Worm (Caenorhabditis elegans) whole organism, dauer: ENCODE measurements around the gene tbx-40.
"Not testable (repeated sequence)": the region's sequence is repeated elsewhere in the genome, so short reads cannot be mapped to it uniquely, and the experiment has no call there.

Experiments used
- unc-62 ChIP-seq: sonication (generic microtip); optimal IDR thresholded peaks from 2 replicates; lab custom pipeline; 2017; ENCODE audit warnings: missing biosample characterization, missing genetic modification reagents, missing genetic modification characterization

tbx-40 gene

DNA sequence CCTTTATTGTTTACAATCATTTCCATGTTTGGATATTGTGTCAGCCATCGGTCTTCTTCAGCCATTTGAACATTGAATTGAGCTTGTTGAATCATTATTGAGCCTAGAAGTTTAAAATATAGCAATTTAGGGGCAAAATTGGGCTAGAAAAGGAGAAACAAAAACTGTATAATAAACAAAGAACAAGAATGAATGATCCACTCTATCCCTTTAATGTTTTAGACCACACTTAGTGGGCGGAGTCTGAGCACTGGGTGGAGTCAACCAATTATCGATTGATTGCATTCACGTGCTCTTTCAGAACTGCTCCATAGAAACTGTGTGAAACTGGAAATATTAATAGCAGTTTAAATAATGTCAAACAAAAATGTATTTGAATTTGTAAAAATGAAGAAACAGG is at the start of gene tbx-40:
tbx-40 (minus strand) TSS at position 101 of the 400 bp plus-strand sequence.
- TF ChIP-seq unc-62 (GFP tag; lab: Kevin White, UChicago): no peak

DNA sequence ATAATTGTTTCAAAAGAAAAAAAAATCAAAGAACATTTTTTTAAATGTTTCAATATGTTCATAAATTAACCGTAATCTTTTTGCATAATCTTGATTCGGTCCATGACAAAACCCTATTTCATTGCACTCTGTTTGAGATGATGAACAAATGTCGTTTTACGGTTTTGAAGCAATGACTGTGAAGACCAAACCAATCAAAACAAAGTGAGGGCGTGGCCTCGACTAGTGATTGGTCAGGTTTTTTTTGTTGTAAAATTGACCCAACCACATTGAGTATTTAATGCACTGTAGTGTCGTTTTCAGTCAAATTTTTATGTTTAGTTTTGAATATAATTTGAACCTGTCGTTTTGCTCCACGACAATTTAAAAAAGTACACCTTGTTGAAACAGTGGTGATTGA is 49.5 kb upstream of the tbx-40 start:
- TF ChIP-seq unc-62 (GFP tag; lab: Kevin White, UChicago): no peak

DNA sequence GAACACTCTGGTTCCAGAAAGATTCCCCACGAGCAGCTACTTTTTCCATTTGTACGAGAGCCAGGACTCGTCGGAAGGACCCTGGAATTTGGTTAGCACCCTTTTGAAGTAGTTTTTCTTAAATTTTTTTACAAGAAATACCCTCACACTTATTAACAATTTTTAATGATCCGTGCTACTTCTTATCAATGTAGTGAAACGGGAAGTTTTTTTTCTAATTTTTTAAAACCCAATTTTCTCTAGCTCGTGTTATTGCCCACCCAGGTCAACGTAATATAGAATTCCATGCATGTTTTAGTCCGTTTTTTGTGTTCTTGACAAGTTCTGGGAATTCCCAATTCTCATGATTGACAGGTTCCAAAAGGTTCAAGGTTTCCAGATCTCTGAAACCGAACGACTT is 33.9 kb upstream of the tbx-40 start:
- no peak for TF ChIP-seq unc-62 (GFP tag; lab: Kevin White, UChicago)

DNA sequence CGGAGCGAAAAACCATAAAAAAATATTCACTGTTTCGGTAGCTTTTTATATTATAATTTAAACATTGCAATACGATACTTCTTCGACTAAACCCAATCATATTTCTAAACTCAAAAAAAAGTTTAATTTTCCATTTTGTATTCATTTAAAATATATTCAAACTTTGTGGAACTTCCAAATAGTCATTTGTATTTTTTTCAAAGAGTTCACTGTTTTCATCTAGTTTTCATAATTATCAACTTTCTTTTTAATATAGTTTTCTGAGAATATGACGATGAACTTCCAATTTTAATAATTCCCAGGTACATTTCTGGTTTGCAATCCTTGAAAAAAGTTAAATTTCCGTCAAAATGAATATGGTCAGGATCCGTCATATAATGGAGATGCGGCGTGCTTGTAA is 33.3 kb upstream of the tbx-40 start, which contains the start of gene cpna-4:
cpna-4 (plus strand) TSS at position 301 of the 400 bp plus-strand sequence.
- TF ChIP-seq unc-62 (GFP tag; lab: Kevin White, UChicago): no peak

DNA sequence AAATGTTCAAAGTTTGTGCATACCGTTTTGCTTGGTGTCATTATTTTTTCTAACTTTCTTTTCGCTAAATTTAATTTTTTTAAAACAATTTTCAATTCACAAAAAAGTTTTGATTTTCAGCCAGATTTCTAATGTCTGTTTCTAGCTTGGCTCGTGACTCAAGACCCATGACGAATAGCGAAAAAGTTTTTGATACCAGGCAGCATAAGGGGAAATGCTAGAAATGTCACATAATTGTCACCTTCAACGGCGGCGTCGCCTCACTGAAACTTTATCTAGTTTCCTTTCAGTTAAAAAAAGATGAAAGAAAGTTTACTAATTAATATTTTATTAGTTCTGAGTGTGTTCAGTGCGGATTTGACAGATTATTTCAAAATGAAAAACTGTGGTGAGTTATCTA is 8.8 kb upstream of the tbx-40 start, which contains the start of gene irld-59:
irld-59 (plus strand) TSS at position 301 of the 400 bp plus-strand sequence.
- no peak for TF ChIP-seq unc-62 (GFP tag; lab: Kevin White, UChicago)

DNA sequence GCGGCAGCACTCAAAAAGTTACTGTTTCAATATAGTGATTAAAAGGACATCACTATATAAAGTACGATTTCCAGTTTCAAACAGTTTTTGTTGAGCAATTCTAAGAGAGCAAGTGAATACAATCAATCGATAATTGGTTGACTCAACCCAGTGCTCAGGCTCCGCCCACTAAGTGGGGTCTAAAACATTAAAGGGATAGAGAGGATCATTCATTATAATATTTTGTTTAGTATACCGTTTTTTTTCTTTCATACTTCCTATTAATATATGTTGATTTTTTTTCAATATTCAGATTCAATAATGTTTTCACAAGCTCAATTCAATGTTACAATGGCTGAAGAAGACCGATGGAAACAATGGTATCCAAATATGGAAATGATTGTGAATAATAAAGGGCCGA is 4.4 kb downstream of the tbx-40 start, which contains the start of gene tbx-39:
tbx-39 (plus strand) TSS at position 301 of the 400 bp plus-strand sequence.
- TF ChIP-seq unc-62 (GFP tag; lab: Kevin White, UChicago): no peak

DNA sequence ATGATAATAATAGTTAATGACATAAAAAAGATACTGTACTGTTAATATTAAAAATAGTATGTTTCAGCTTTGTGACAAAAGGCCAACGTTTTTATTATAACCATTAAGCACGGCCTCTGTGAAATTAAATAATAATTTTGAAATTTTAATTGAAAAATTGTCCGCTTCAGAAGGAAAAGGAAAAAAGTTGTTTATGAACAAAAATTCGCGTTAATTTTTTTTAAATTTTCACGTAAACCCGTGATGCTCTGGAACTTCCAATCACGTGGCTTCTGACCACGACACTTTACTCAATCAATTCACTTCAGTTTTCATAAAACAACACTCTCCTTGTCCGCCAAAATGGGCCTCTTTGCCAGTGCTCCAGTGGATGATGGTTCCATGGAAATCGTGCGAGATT is 6.7 kb downstream of the tbx-40 start, which contains the start of gene Y73F8A.15:
Y73F8A.15 (plus strand) TSS at position 301 of the 400 bp plus-strand sequence.
- TF ChIP-seq unc-62 (GFP tag; lab: Kevin White, UChicago): no peak

DNA sequence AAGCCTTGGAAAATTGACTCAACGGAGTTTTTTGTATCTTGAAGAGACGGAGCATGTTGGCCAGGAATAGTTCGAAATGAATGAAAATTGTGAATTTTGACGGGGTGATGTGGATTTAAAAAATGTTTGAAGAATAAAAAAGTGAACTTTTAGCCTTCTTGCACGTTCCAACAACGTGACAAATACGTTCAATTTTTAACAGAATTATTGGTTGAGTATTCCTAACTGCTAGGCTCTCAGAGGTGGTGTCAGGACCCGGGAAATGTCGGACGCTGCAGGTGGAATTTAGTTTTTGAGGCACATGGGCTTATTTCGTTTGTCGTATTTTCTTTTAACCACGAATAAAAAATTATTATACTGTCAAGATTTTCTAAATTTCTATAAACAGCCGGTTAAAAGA is 9.0 kb downstream of the tbx-40 start, which contains the start of gene Y73F8A.14:
Y73F8A.14 (minus strand) TSS at position 101 of the 400 bp plus-strand sequence.
- TF ChIP-seq unc-62 (GFP tag; lab: Kevin White, UChicago): not testable (repeated sequence)

DNA sequence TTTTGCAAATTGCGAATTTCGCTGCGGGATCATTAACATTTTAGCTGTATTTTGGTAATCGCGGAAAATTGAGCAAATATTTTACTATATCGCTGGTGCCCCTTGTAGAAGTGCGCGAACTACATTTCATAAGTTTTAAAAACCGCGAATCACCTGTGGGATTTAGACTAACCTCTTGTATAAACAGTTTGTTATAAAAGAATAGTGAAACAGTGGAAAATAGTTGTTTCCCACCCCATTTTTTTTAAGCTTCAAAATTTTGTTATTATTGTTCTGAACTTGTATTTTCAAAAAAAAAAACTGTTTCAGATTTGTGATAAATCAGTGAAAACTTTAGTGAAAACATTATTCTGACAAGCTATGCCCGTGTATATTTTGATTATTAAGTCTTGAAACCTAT is 12.5 kb downstream of the tbx-40 start:
- no peak for TF ChIP-seq unc-62 (GFP tag; lab: Kevin White, UChicago)

DNA sequence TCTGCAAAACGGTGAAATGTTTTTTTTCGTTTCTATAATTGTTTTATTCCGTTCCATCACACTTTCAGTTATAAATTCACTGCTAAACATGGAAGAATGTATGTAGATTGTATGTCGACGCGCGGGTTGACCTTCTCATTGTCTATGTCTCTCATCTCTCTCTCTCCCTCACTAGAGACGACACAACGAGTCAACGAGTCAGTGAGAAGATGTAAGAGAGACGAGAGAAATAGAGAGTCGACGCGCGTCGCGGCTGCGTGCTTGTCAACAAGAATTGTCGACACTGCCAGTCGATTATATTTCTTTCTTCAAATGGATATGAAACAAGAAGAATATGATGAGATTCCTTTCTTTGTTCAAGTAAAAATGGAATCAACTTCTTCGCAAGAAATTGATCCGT is 16.0 kb downstream of the tbx-40 start, which contains the start of gene Y73F8A.13:
Y73F8A.13 (plus strand) TSS at position 240 of the 400 bp plus-strand sequence.
- TF ChIP-seq unc-62 (GFP tag; lab: Kevin White, UChicago): no peak

DNA sequence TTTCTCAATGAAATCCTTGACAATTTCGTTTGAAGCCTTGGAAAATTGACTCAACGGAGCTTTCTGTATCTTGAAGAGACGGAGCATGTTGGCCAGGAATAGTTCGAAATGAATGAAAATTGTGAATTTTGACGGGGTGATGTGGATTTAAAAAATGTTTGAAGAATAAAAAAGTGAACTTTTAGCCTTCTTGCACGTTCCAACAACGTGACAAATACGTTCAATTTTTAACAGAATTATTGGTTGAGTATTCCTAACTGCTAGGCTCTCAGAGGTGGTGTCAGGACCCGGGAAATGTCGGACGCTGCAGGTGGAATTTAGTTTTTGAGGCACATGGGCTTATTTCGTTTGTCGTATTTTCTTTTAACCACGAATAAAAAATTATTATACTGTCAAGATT is 16.4 kb downstream of the tbx-40 start, which contains the start of gene Y73F8A.12:
Y73F8A.12 (minus strand) TSS at position 101 of the 400 bp plus-strand sequence.
- TF ChIP-seq unc-62 (GFP tag; lab: Kevin White, UChicago): not testable (repeated sequence)

DNA sequence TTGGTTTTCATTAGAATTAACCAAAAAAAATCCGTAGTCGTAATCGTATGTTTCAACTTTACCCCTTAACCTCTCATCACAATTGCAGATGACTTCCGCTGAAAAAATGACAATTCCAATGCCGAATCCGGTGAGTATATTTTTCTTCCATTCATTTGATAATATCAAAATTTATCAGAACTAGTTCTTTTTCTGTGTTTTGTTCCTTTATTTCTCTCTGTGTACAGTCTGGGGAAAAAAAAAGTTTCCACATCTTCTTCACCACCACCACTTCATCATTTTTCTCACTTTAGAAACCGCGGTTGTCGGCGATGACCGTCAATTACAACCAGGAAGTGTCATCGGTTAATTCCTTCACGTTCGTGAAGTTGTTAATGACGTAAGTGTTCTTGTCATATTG is 25.8 kb downstream of the tbx-40 start, which contains the start of gene best-21:
best-21 (plus strand) TSS at position 301 of the 400 bp plus-strand sequence.
- TF ChIP-seq unc-62 (GFP tag; lab: Kevin White, UChicago): no peak

DNA sequence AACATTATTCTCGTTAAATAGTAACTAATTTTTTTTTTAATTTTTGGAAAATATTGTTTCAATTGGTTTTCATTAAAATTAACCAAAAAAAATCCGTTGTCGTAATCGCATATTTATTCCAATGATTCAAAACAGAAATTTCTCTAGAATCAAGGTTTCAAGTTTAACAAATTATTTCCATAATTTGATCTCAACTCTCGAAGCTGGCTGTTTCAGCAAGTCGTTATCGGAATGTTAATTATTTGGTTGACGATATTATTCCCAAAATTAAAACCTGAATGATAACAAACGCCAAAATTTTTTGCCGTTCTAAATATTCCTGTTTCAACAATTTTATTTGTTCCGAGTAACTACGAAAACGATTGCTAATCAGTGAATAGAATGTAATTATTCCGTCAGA is 28.0 kb downstream of the tbx-40 start:
- TF ChIP-seq unc-62 (GFP tag; lab: Kevin White, UChicago): no peak

DNA sequence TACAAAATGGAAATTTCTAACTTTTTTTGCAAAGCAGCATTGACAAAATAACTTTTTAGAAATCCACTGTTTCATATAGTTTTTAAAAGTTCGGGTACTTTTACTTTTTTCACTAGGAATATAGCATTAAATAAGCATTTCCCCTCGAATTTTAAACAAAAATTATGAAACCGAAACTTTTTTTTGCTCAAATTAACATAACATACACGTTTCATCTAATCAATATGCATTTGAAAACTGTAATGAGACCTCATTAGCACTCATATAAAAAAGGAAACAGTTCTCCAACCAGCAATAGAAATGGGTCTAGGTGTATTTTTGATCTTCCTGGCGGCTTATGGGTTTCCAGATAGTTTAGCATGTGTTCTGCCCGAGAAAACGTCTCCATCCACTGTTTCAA is 34.0 kb downstream of the tbx-40 start, which contains the start of gene Y73F8A.10:
Y73F8A.10 (plus strand) TSS at position 301 of the 400 bp plus-strand sequence.
- no peak for TF ChIP-seq unc-62 (GFP tag; lab: Kevin White, UChicago)

DNA sequence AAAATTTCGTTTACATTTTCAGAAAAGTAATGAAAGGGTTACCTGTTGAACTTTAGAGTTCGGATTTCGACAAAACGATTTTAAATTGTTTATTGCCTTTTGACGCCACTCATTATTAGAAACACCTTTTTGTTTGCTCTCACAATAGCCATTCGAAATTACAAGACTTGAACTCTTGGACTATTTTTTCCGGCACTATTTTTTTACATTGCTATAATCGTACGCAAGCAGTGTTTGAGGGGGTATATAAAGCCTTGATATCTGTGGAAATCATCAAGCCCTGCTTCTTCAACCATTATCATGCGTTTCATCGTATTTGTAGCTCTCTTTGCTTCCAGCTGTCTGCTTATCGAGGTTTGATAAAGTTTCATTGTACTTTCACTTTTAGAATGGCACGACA is 36.4 kb downstream of the tbx-40 start, which contains the start of gene pqn-91:
pqn-91 (plus strand) TSS at position 301 of the 400 bp plus-strand sequence.
- no peak for TF ChIP-seq unc-62 (GFP tag; lab: Kevin White, UChicago)

DNA sequence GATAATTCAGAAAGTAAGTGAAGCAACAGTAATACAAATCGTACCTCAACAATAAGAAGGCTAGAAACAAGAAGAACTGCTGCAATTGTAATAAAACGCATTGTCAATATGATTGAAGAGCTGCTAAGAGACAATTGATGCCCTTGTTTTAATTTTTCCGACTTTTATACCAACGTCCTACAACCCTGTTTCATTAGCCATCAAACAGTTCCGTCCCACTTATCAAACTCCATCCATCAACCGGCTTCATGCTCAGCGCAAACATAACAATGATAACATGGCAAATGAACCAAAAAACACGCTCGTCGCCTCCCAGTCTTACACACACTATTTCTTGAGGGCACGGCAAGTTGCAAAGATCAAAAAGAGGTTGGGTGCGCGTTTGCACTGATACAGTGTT is 36.8 kb downstream of the tbx-40 start, which contains the start of gene pqn-90:
pqn-90 (minus strand) TSS at position 101 of the 400 bp plus-strand sequence.
- TF ChIP-seq unc-62 (GFP tag; lab: Kevin White, UChicago): no peak

DNA sequence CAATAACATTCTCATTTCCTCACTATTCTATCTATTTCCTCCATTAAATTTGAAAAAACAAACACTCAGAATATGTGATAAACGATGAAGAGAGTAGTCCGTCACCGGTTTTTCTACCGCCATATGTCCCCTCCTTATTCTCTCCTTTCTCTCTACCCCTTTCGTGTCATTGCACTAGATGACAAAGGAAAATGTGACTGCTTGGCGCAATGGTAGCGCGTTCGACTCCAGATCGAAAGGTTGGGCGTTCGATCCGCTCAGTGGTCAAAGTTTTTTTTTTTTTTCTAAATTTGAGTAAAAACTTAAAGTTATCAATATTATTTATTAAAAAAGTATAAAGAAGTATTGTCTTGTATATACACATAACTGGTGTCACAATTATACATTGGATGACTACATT is 38.5 kb downstream of the tbx-40 start:
- TF ChIP-seq unc-62 (GFP tag; lab: Kevin White, UChicago): no peak
